Fruit fly (Drosophila melanogaster) whole organism, pupa: ENCODE results near the gene CG9616.

ENCODE experiments used
- CG10348 ChIP-seq: fragments of 200-800 bp; sonication (Bioruptor generic); IDR thresholded peaks from 2 replicates; pipeline ENCODE4 v1.3.6; 2022; ENCODE audit warnings: missing biosample characterization, missing genetic modification characterization
- CG12605 ChIP-seq: fragments of 200-800 bp; sonication (Bioruptor generic); IDR thresholded peaks from 2 replicates; pipeline ENCODE4 v1.3.6; 2022; ENCODE audit warnings: missing biosample characterization, missing genetic modification characterization
- CG13204 ChIP-seq: fragments of 200-800 bp; sonication (Bioruptor generic); optimal IDR thresholded peaks from 2 replicates; lab custom pipeline; 2018; ENCODE audit warnings: missing biosample characterization, mild to moderate bottlenecking, missing genetic modification characterization, moderate library complexity
- CG14655 ChIP-seq: fragments of 200-800 bp; sonication (Bioruptor generic); optimal IDR thresholded peaks from 3 replicates; lab custom pipeline; 2017; ENCODE audit warnings: mild to moderate bottlenecking, missing biosample characterization, missing genetic modification reagents, missing genetic modification characterization
- CG15710 ChIP-seq: fragments of 200-800 bp; sonication (Bioruptor generic); optimal IDR thresholded peaks from 2 replicates; lab custom pipeline; 2018; ENCODE audit warnings: missing biosample characterization, mild to moderate bottlenecking, missing genetic modification characterization, moderate library complexity
- CG17806 ChIP-seq: fragments of 200-800 bp; sonication (Bioruptor generic); optimal IDR thresholded peaks from 2 replicates; lab custom pipeline; 2018; ENCODE audit warnings: missing biosample characterization, mild to moderate bottlenecking, missing genetic modification characterization, moderate library complexity
- CG32121 ChIP-seq: fragments of 200-800 bp; sonication (Bioruptor generic); IDR thresholded peaks from 2 replicates; pipeline ENCODE4 v1.3.6; 2022; ENCODE audit warnings: missing biosample characterization, missing genetic modification characterization
- CG34367 ChIP-seq: fragments of 200-800 bp; sonication (Bioruptor generic); optimal IDR thresholded peaks from 2 replicates; lab custom pipeline; 2018; ENCODE audit warnings: missing biosample characterization, mild to moderate bottlenecking, missing genetic modification characterization
- CG4496 ChIP-seq: fragments of 200-800 bp; sonication (Bioruptor generic); IDR thresholded peaks from 3 replicates; pipeline ENCODE4 v1.3.6; 2022; ENCODE audit warnings: missing biosample characterization, missing genetic modification characterization
- CG8159 ChIP-seq: fragments of 200-800 bp; sonication (Bioruptor generic); optimal IDR thresholded peaks from 3 replicates; lab custom pipeline; 2018; ENCODE audit warnings: missing biosample characterization, mild to moderate bottlenecking, missing genetic modification characterization, moderate library complexity
- CG8301 ChIP-seq: fragments of 200-800 bp; sonication (Bioruptor generic); optimal IDR thresholded peaks from 2 replicates; lab custom pipeline; 2018; ENCODE audit warnings: missing biosample characterization, mild to moderate bottlenecking, missing genetic modification characterization
- CG9948 ChIP-seq: fragments of 200-800 bp; sonication (Bioruptor generic); optimal IDR thresholded peaks from 2 replicates; lab custom pipeline; 2018; ENCODE audit warnings: missing biosample characterization, mild to moderate bottlenecking, missing genetic modification characterization, moderate library complexity
- D1 ChIP-seq: fragments of 200-800 bp; sonication (Bioruptor generic); optimal IDR thresholded peaks from 2 replicates; lab custom pipeline; 2018; ENCODE audit warnings: missing biosample characterization, mild to moderate bottlenecking, missing genetic modification characterization, moderate library complexity
- EcR ChIP-seq: fragments of 200-800 bp; sonication (Bioruptor generic); optimal IDR thresholded peaks from 3 replicates; lab custom pipeline; 2019; ENCODE audit warnings: missing biosample characterization, missing genetic modification characterization, mild to moderate bottlenecking, moderate library complexity, missing genetic modification reagents
- Ets98B ChIP-seq: fragments of 200-800 bp; sonication (Bioruptor generic); IDR thresholded peaks from 2 replicates; pipeline ENCODE4 v1.3.6; 2022; ENCODE audit warnings: missing biosample characterization, missing genetic modification characterization
- Pif1A ChIP-seq: fragments of 200-800 bp; sonication (Bioruptor generic); optimal IDR thresholded peaks from 3 replicates; lab custom pipeline; 2016; ENCODE audit warnings: missing biosample characterization, missing genetic modification characterization
- Pif1B ChIP-seq: fragments of 200-800 bp; sonication (Bioruptor generic); optimal IDR thresholded peaks from 3 replicates; lab custom pipeline; 2016; ENCODE audit warnings: missing biosample characterization, missing genetic modification characterization
- Snoo ChIP-seq: fragments of 200-800 bp; sonication (Bioruptor generic); optimal IDR thresholded peaks from 3 replicates; lab custom pipeline; 2017; ENCODE audit warnings: missing biosample characterization, mild to moderate bottlenecking, missing genetic modification characterization, inconsistent platforms
- fd96Ca ChIP-seq: fragments of 200-800 bp; sonication (Bioruptor generic); IDR thresholded peaks from 3 replicates; pipeline ENCODE4 v1.3.6; 2022; ENCODE audit warnings: missing biosample characterization, missing genetic modification characterization
- gl ChIP-seq: fragments of 200-800 bp; sonication (Bioruptor generic); optimal IDR thresholded peaks from 2 replicates; lab custom pipeline; 2018; ENCODE audit warnings: missing biosample characterization, mild to moderate bottlenecking, missing genetic modification characterization
- rn ChIP-seq: fragments of 200-800 bp; sonication (Bioruptor generic); IDR thresholded peaks from 2 replicates; pipeline ENCODE4 v1.3.6; 2022; ENCODE audit warnings: missing biosample characterization, missing genetic modification characterization

CG9616 gene

dm6 chr3R:14280324-14280723 lies 35.1 kb upstream of the CG9616 start:
- TF ChIP-seq CG8159 (tag; lab: Kevin White, UChicago) (peak; percentile 15), CG9948 (tag; lab: Kevin White, UChicago) (peak; percentile 51), CG12605 (GFP tag; lab: Robert Waterston, UW) (no peak), fd96Ca (GFP tag; lab: Robert Waterston, UW) (no peak), CG8301 (tag; lab: Kevin White, UChicago) (peak; percentile 67), CG4496 (peak; percentile 28; the same call in 1 of the 3 replicates), Snoo (tag; lab: Kevin White, UChicago) (peak; percentile 10), rn (GFP tag; lab: Robert Waterston, UW) (no peak), CG34367 (no peak), Pif1A (peak; percentile 37), CG15710 (tag; lab: Kevin White, UChicago) (no peak), EcR (no peak), CG32121 (no peak; the same call in 1 of the 2 replicates), CG10348 (no peak), CG14655 (peak; percentile 79), CG17806 (peak; percentile 17), Pif1B (GFP tag; lab: Kevin White, UChicago) (peak; percentile 19)

dm6 chr3R:14279311-14279998 lies 34.2 kb upstream of the CG9616 start:
- peak; percentile 9 for TF ChIP-seq Pif1A
- peak; percentile 31 for TF ChIP-seq CG9948 (tag; lab: Kevin White, UChicago)
- peak; percentile 7 for TF ChIP-seq CG34367
- no peak for TF ChIP-seq rn (GFP tag; lab: Robert Waterston, UW)
- no peak for TF ChIP-seq CG13204 (GFP tag; lab: Kevin White, UChicago)
- TF ChIP-seq CG8301 (tag; lab: Kevin White, UChicago) = peak; percentile 41
- TF ChIP-seq CG32121 = peak; percentile 54
- peak; percentile 46; the same call in 1 of the 3 replicates for TF ChIP-seq CG4496
- TF ChIP-seq CG14655 = peak; percentile 70
- TF ChIP-seq D1 (tag; lab: Kevin White, UChicago) = no peak
- TF ChIP-seq CG15710 (tag; lab: Kevin White, UChicago) = peak; percentile 12
- peak; percentile 23 for TF ChIP-seq CG17806
- TF ChIP-seq Ets98B (GFP tag; lab: Robert Waterston, UW) = peak; percentile 47
- TF ChIP-seq Pif1B (GFP tag; lab: Kevin White, UChicago) = no peak
- peak; percentile 20 for TF ChIP-seq CG8159 (tag; lab: Kevin White, UChicago)
- no peak for TF ChIP-seq Snoo (tag; lab: Kevin White, UChicago)

- TF ChIP-seq CG10348 (no peak), CG15710 (tag; lab: Kevin White, UChicago) (peak; percentile 53), CG8301 (tag; lab: Kevin White, UChicago) (peak; percentile 15), D1 (tag; lab: Kevin White, UChicago) (no peak), CG8159 (tag; lab: Kevin White, UChicago) (peak; percentile 45), CG4496 (peak; percentile 84), Snoo (tag; lab: Kevin White, UChicago) (no peak), CG17806 (peak; percentile 21), Ets98B (GFP tag; lab: Robert Waterston, UW) (peak; percentile 79), CG32121 (no peak; the same call in 1 of the 2 replicates), CG13204 (GFP tag; lab: Kevin White, UChicago) (peak; percentile 75), EcR (peak; percentile 69), CG14655 (peak; percentile 31), rn (GFP tag; lab: Robert Waterston, UW) (no peak), fd96Ca (GFP tag; lab: Robert Waterston, UW) (peak; percentile 63; the same call in 2 of the 3 replicates), CG12605 (GFP tag; lab: Robert Waterston, UW) (peak; percentile 69), CG34367 (peak; percentile 33), Pif1A (peak; percentile 37), Pif1B (GFP tag; lab: Kevin White, UChicago) (peak; percentile 66), CG9948 (tag; lab: Kevin White, UChicago) (peak; percentile 50), gl (tag; lab: Kevin White, UChicago) (peak; percentile 88)
These were observed 33.4 kb upstream of the CG9616 start for dm6 chr3R:14278523-14279303.

- TF ChIP-seq CG34367 (peak; percentile 94), gl (tag; lab: Kevin White, UChicago) (peak; percentile 90), Ets98B (GFP tag; lab: Robert Waterston, UW) (peak; percentile 97), CG14655 (peak; percentile 97), CG8301 (tag; lab: Kevin White, UChicago) (peak; percentile 96), CG9948 (tag; lab: Kevin White, UChicago) (peak; percentile 97), Pif1A (peak; percentile 96), CG13204 (GFP tag; lab: Kevin White, UChicago) (peak; percentile 96), D1 (tag; lab: Kevin White, UChicago) (peak; percentile 97), CG4496 (peak; percentile 97), CG15710 (tag; lab: Kevin White, UChicago) (peak; percentile 98), Pif1B (GFP tag; lab: Kevin White, UChicago) (peak; percentile 98), CG10348 (peak; percentile 77), EcR (peak; percentile 72), rn (GFP tag; lab: Robert Waterston, UW) (peak; percentile 96), fd96Ca (GFP tag; lab: Robert Waterston, UW) (peak; percentile 96), CG17806 (peak; percentile 97), Snoo (tag; lab: Kevin White, UChicago) (peak; percentile 93), CG8159 (tag; lab: Kevin White, UChicago) (peak; percentile 98), CG32121 (peak; percentile 98), CG12605 (GFP tag; lab: Robert Waterston, UW) (peak; percentile 97)
These were observed 32.7 kb upstream of the CG9616 start for dm6 chr3R:14277894-14278522.
